Fruit fly (Drosophila melanogaster) whole organism, prepupa: Measurements from ENCODE around the gene dpr18.
A peak's percentile ranks its signal among the peaks of the same experiment; 100 is the strongest.

ENCODE experiments used
- Blimp-1 ChIP-seq: fragments of 200-800 bp; sonication (Bioruptor generic); optimal IDR thresholded peaks from 3 replicates; lab custom pipeline; 2017; ENCODE audit warnings: missing biosample characterization, missing genetic modification characterization, mild to moderate bottlenecking, moderate library complexity, missing genetic modification reagents
- CG10631 ChIP-seq: fragments of 200-800 bp; sonication (Bioruptor generic); optimal IDR thresholded peaks from 2 replicates; lab custom pipeline; 2016; ENCODE audit warnings: missing biosample characterization, missing genetic modification characterization
- CG11902 ChIP-seq: fragments of 200-800 bp; sonication (Bioruptor generic); optimal IDR thresholded peaks from 3 replicates; lab custom pipeline; 2016; ENCODE audit warnings: missing biosample characterization, missing genetic modification characterization
- CG15336 ChIP-seq: fragments of 200-800 bp; sonication (Bioruptor generic); IDR thresholded peaks from 2 replicates; pipeline ENCODE4 v1.3.6; 2022; ENCODE audit warnings: missing biosample characterization, missing genetic modification characterization
- CG16779 ChIP-seq: fragments of 200-800 bp; sonication (Bioruptor generic); optimal IDR thresholded peaks from 3 replicates; lab custom pipeline; 2017; ENCODE audit warnings: missing biosample characterization, mild to moderate bottlenecking, missing genetic modification characterization
- CG3032 ChIP-seq: fragments of 200-800 bp; optimal IDR thresholded peaks from 2 replicates; lab custom pipeline; 2019; ENCODE audit warnings: missing biosample characterization, mild to moderate bottlenecking, missing genetic modification characterization, moderate library complexity
- CG31627 ChIP-seq: fragments of 200-800 bp; sonication (Bioruptor generic); optimal IDR thresholded peaks from 3 replicates; lab custom pipeline; 2016; ENCODE audit warnings: missing biosample characterization, missing genetic modification characterization
- CG34406 ChIP-seq: fragments of 200-800 bp; sonication (Bioruptor generic); optimal IDR thresholded peaks from 3 replicates; lab custom pipeline; 2016; ENCODE audit warnings: missing biosample characterization, missing genetic modification characterization
- CG3919 ChIP-seq: fragments of 200-800 bp; sonication (Bioruptor generic); optimal IDR thresholded peaks from 3 replicates; lab custom pipeline; 2016; ENCODE audit warnings: missing biosample characterization, missing genetic modification characterization
- CG6163 ChIP-seq: fragments of 200-800 bp; sonication (Bioruptor generic); IDR thresholded peaks from 3 replicates; pipeline ENCODE4 v1.3.6; 2022; ENCODE audit warnings: missing biosample characterization, missing genetic modification characterization
- CG6276 ChIP-seq: fragments of 200-800 bp; sonication (Bioruptor generic); optimal IDR thresholded peaks from 2 replicates; lab custom pipeline; 2017; ENCODE audit warnings: missing biosample characterization, mild to moderate bottlenecking, missing genetic modification characterization
- CG6792 ChIP-seq: fragments of 200-800 bp; sonication (Bioruptor generic); optimal IDR thresholded peaks from 3 replicates; lab custom pipeline; 2016; ENCODE audit warnings: missing biosample characterization, missing genetic modification characterization
- CG6808 ChIP-seq: fragments of 200-800 bp; sonication (Bioruptor generic); optimal IDR thresholded peaks from 3 replicates; lab custom pipeline; 2017; ENCODE audit warnings: missing biosample characterization, missing genetic modification characterization, mild to moderate bottlenecking, moderate library complexity, missing genetic modification reagents
- CG7368 ChIP-seq: fragments of 200-800 bp; sonication (Bioruptor generic); optimal IDR thresholded peaks from 3 replicates; lab custom pipeline; 2016; ENCODE audit warnings: missing biosample characterization, missing genetic modification characterization
- CG8119 ChIP-seq: fragments of 200-800 bp; sonication (Bioruptor generic); IDR thresholded peaks from 3 replicates; pipeline ENCODE4 v1.3.6; 2022; ENCODE audit warnings: missing biosample characterization, missing genetic modification characterization
- CG8319 ChIP-seq: fragments of 200-800 bp; sonication (Bioruptor generic); optimal IDR thresholded peaks from 3 replicates; lab custom pipeline; 2016; ENCODE audit warnings: missing biosample characterization, missing genetic modification characterization
- CG9139 ChIP-seq: fragments of 200-800 bp; sonication (Bioruptor generic); optimal IDR thresholded peaks from 3 replicates; lab custom pipeline; 2017; ENCODE audit warnings: missing biosample characterization, mild to moderate bottlenecking, missing genetic modification characterization
- Eip78C ChIP-seq: fragments of 200-800 bp; sonication (Bioruptor generic); peaks from one replicate; lab custom pipeline; 2016; ENCODE audit warnings: missing biosample characterization, missing genetic modification characterization
- Eip93F ChIP-seq: fragments of 200-800 bp; sonication (Bioruptor generic); optimal IDR thresholded peaks from 2 replicates; lab custom pipeline; 2016; ENCODE audit warnings: missing biosample characterization, mild to moderate bottlenecking, missing genetic modification characterization
- Ets21C ChIP-seq: fragments of 200-800 bp; sonication (Bioruptor generic); optimal IDR thresholded peaks from 3 replicates; lab custom pipeline; 2016; ENCODE audit warnings: missing biosample characterization, missing genetic modification characterization
- Ets96B ChIP-seq: fragments of 200-800 bp; optimal IDR thresholded peaks from 2 replicates; lab custom pipeline; 2019; ENCODE audit warnings: missing biosample characterization, mild to moderate bottlenecking, missing genetic modification characterization, moderate library complexity
- Gug ChIP-seq: fragments of 200-800 bp; sonication (Bioruptor generic); IDR thresholded peaks from 2 replicates; pipeline ENCODE4 v1.3.6; 2022; ENCODE audit warnings: missing biosample characterization, missing genetic modification characterization
- Hr38 ChIP-seq: sonication (Bioruptor generic); optimal IDR thresholded peaks from 2 replicates; lab custom pipeline; 2016; ENCODE audit warnings: missing biosample characterization, missing genetic modification characterization
- Hr39 ChIP-seq: fragments of 200-800 bp; sonication (Bioruptor generic); optimal IDR thresholded peaks from 2 replicates; lab custom pipeline; 2016; ENCODE audit warnings: missing biosample characterization, missing genetic modification characterization
- Hr4 ChIP-seq: fragments of 200-800 bp; sonication (Bioruptor generic); optimal IDR thresholded peaks from 3 replicates; lab custom pipeline; 2016; ENCODE audit warnings: missing biosample characterization, missing genetic modification characterization
- Met ChIP-seq: fragments of 200-800 bp; sonication (Bioruptor generic); optimal IDR thresholded peaks from 3 replicates; lab custom pipeline; 2016; ENCODE audit warnings: missing biosample characterization, missing genetic modification characterization
- OdsH ChIP-seq: fragments of 200-800 bp; sonication (Bioruptor generic); optimal IDR thresholded peaks from 3 replicates; lab custom pipeline; 2016; ENCODE audit warnings: missing biosample characterization, missing genetic modification characterization
- Smox ChIP-seq: fragments of 200-800 bp; sonication (Bioruptor generic); optimal IDR thresholded peaks from 3 replicates; lab custom pipeline; 2016; ENCODE audit warnings: missing biosample characterization, missing genetic modification characterization
- Sox102F ChIP-seq: fragments of 200-800 bp; sonication (Bioruptor generic); optimal IDR thresholded peaks from 2 replicates; lab custom pipeline; 2016; ENCODE audit warnings: missing biosample characterization, mild to moderate bottlenecking, missing genetic modification characterization
- Sox14 ChIP-seq: fragments of 200-800 bp; sonication (Bioruptor generic); optimal IDR thresholded peaks from 3 replicates; lab custom pipeline; 2016; ENCODE audit warnings: missing biosample characterization, missing genetic modification characterization
- Sox15 ChIP-seq: fragments of 200-800 bp; sonication (Bioruptor generic); optimal IDR thresholded peaks from 3 replicates; lab custom pipeline; 2016; ENCODE audit warnings: missing biosample characterization, missing genetic modification characterization
- achi ChIP-seq: fragments of 200-800 bp; sonication (Bioruptor generic); optimal IDR thresholded peaks from 3 replicates; lab custom pipeline; 2016; ENCODE audit warnings: missing biosample characterization, missing genetic modification characterization
- cyc ChIP-seq: fragments of 200-800 bp; sonication (Bioruptor generic); optimal IDR thresholded peaks from 3 replicates; lab custom pipeline; 2016; ENCODE audit warnings: missing biosample characterization, missing genetic modification characterization
- dac ChIP-seq: fragments of 200-800 bp; sonication (Bioruptor generic); optimal IDR thresholded peaks from 2 replicates; lab custom pipeline; 2017; ENCODE audit warnings: missing biosample characterization, mild to moderate bottlenecking, missing genetic modification characterization
- dsx ChIP-seq: fragments of 200-800 bp; optimal IDR thresholded peaks from 3 replicates; lab custom pipeline; 2019; ENCODE audit warnings: missing biosample characterization, mild to moderate bottlenecking, missing genetic modification characterization, moderate library complexity; ENCODE audit not compliant: poor library complexity, severe bottlenecking
- eg ChIP-seq: fragments of 200-800 bp; sonication (Bioruptor generic); IDR thresholded peaks from 3 replicates; pipeline ENCODE4 v1.3.6; 2022; ENCODE audit warnings: missing biosample characterization, missing genetic modification characterization
- fd85E ChIP-seq: fragments of 200-800 bp; sonication (Bioruptor generic); optimal IDR thresholded peaks from 3 replicates; lab custom pipeline; 2016; ENCODE audit warnings: missing biosample characterization, missing genetic modification characterization
- fkh ChIP-seq: fragments of 200-800 bp; sonication (Bioruptor generic); optimal IDR thresholded peaks from 3 replicates; lab custom pipeline; 2017; ENCODE audit warnings: missing biosample characterization, mild to moderate bottlenecking, missing genetic modification characterization, moderate library complexity
- net ChIP-seq: fragments of 200-800 bp; sonication (Bioruptor generic); optimal IDR thresholded peaks from 3 replicates; lab custom pipeline; 2016; ENCODE audit warnings: missing biosample characterization, missing genetic modification characterization
- pdm3 ChIP-seq: fragments of 200-800 bp; sonication (Bioruptor generic); optimal IDR thresholded peaks from 3 replicates; lab custom pipeline; 2016; ENCODE audit warnings: missing biosample characterization, missing genetic modification characterization
- salr ChIP-seq, 2 experiments: fragments of 200-800 bp; sonication (Bioruptor generic); optimal IDR thresholded peaks; 3 replicates each; lab custom pipeline; 2016 to 2018; ENCODE audit warnings: missing biosample characterization in 2 of 2, missing genetic modification characterization in 2 of 2, mild to moderate bottlenecking in 1 of 2
- spab ChIP-seq: fragments of 200-800 bp; sonication (Bioruptor generic); optimal IDR thresholded peaks from 2 replicates; lab custom pipeline; 2017; ENCODE audit warnings: missing biosample characterization, mild to moderate bottlenecking, missing genetic modification characterization, missing genetic modification reagents
- topi ChIP-seq: fragments of 200-800 bp; sonication (Bioruptor generic); optimal IDR thresholded peaks from 3 replicates; lab custom pipeline; 2016; ENCODE audit warnings: missing biosample characterization, missing genetic modification characterization

dpr18 gene

DNA sequence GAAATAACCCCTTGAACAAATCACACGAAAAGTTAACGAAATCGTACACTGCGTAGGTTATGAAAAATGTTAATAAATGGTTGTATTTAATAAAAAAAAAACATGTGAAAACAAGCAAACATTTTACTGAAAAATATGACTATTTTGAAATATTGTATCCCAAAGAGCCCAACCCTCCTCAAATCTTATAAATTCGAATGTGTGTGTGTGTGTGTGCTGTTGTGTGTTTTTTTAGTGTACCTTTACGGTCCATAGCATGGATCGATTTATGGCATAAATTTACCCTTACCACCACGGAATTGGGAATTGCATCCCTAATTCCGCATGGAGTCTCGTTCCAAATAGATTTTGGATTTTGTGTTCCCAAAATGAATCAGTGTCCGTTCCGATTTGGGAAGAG lies 39.9 kb downstream of the dpr18 start (continued):
- TF ChIP-seq CG3919 (peak; percentile 24), Hr4 (GFP tag; lab: Kevin White, UChicago) (peak; percentile 42), CG34406 (peak; percentile 29), CG8319 (peak; percentile 15), cyc (GFP tag; lab: Kevin White, UChicago) (peak; percentile 59), CG31627 (GFP tag; lab: Kevin White, UChicago) (peak; percentile 54), CG9139 (GFP tag; lab: Kevin White, UChicago) (no peak), CG6276 (GFP tag; lab: Kevin White, UChicago) (no peak), spab (GFP tag; lab: Kevin White, UChicago) (no peak), Sox102F (peak; percentile 48), CG8119 (GFP tag; lab: Robert Waterston, UW) (no peak), dac (no peak), achi (GFP tag; lab: Kevin White, UChicago) (peak; percentile 38), CG6163 (peak; percentile 78), CG10631 (GFP tag; lab: Kevin White, UChicago) (peak; percentile 24), net (no peak), CG6792 (GFP tag; lab: Kevin White, UChicago) (peak; percentile 40), fkh (GFP tag; lab: Kevin White, UChicago) (no peak)

DNA sequence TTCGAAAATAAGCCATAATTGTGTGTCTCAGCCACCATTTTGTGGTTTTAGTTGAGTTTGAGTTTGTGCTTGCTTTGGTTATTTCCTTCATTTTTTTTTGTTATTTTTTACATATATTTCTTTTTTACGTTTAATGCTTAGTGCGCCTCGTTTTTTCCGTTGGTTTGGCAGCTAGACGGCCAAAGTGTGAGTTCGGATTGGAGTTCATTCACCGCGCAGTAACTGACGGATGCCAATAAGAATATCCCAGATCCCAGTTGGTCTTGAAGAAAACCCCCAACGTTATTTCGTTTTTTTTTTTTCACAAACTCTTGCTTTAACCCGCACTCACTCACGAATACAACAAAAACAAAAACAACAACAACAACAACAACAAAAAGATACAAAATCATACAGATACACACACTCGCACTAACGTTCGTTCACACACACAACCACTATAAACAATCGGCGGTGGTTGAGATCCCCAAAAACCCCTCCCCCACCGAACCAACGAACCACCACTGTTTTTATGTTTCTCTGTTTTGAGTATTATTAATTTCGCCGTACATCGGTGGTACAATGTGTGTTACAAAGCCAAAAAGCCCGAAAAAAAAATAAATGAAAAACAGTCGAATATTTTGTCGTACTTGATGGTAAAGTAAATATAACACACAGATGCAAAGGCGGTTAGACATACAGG lies 40.7 kb downstream of the dpr18 start:
- TF ChIP-seq pdm3 (GFP tag; lab: Kevin White, UChicago): no peak
- TF ChIP-seq CG6163: 0 out of 3 replicates have a peak, but pooled peaks have one; percentile 10
- no peak for TF ChIP-seq Sox15 (GFP tag; lab: Kevin White, UChicago)
- no peak for TF ChIP-seq CG3919
- no peak for TF ChIP-seq Gug (GFP tag; lab: Robert Waterston, UW)
- peak; percentile 56 for TF ChIP-seq Eip78C (GFP tag; lab: Kevin White, UChicago)
- TF ChIP-seq dsx (GFP tag; lab: Kevin White, UChicago): no peak
- no peak for TF ChIP-seq Met
- TF ChIP-seq CG11902: no peak
- TF ChIP-seq CG15336 (GFP tag; lab: Robert Waterston, UW): peak; percentile 15; the same call in 1 of the 2 replicates
- no peak for TF ChIP-seq CG10631 (GFP tag; lab: Kevin White, UChicago)

DNA sequence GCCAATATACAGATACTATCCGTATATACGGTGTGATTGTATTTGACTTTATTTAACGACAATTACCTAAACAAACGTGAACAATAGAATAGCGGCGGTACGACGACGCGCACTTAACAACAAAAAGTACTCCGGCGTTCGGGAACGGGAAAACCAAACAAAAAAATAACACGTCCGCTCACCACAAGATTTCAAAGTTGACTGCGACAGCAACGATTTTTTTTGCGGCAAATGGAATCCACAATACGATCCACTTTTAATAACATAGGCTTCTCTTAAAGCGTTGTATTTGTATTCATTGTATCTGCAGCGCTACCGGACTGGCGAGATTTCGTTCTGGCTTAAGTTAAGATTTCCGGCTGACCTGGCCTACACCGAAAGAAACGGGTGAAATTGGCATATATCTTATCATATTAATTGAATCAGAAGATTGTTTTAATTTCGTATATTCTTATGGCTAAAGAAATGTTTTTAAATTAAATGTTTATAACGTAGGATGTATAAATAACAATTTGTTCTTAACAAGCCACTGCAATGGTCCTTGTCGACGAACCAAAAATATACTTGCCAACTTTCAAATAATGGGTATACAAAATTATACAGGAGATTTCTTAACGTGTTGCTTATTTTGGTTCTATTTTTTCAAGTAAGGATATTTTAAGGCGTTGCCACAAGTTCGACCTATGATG lies 41.3 kb downstream of the dpr18 start, which contains the start of the genes CG42353 and CG42354:
Gene CG42353, minus strand, starts transcription at position 209 of the 689 bp plus-strand sequence.
Gene CG42354, minus strand, starts transcription at position 209 of the 689 bp plus-strand sequence.
- TF ChIP-seq CG6792 (GFP tag; lab: Kevin White, UChicago) (peak; percentile 95), salr (GFP tag; optimal IDR thresholded peaks at IDR 0.05; lab: Kevin White, UChicago) (peak; percentile 95 to 98), eg (GFP tag; lab: Robert Waterston, UW) (peak; percentile 94), fd85E (GFP tag; lab: Kevin White, UChicago) (peak; percentile 70), Sox14 (GFP tag; lab: Kevin White, UChicago) (peak; percentile 97), Hr38 (GFP tag; lab: Kevin White, UChicago) (no peak), Hr39 (peak; percentile 96), CG6808 (GFP tag; lab: Kevin White, UChicago) (peak; percentile 95), CG11902 (peak; percentile 91), CG9139 (GFP tag; lab: Kevin White, UChicago) (peak; percentile 93), CG6276 (GFP tag; lab: Kevin White, UChicago) (peak; percentile 96), CG31627 (GFP tag; lab: Kevin White, UChicago) (peak; percentile 95), Ets96B (peak; percentile 97), fkh (GFP tag; lab: Kevin White, UChicago) (peak; percentile 90), pdm3 (GFP tag; lab: Kevin White, UChicago) (peak; percentile 98), dsx (GFP tag; lab: Kevin White, UChicago) (peak; percentile 87), cyc (GFP tag; lab: Kevin White, UChicago) (peak; percentile 96), dac (peak; percentile 92), CG16779 (peak; percentile 86), achi (GFP tag; lab: Kevin White, UChicago) (peak; percentile 96), Smox (GFP tag; lab: Kevin White, UChicago) (peak; percentile 96), topi (peak; percentile 96), CG3032 (peak; percentile 98), Sox15 (GFP tag; lab: Kevin White, UChicago) (peak; percentile 95), OdsH (GFP tag; lab: Kevin White, UChicago) (peak; percentile 97), CG34406 (peak; percentile 95), Eip93F (GFP tag; lab: Kevin White, UChicago) (peak; percentile 70), CG10631 (GFP tag; lab: Kevin White, UChicago) (peak; percentile 98), CG7368 (GFP tag; lab: Kevin White, UChicago) (peak; percentile 94), Ets21C (GFP tag; lab: Kevin White, UChicago) (peak; percentile 94), Blimp-1 (GFP tag; lab: Kevin White, UChicago) (peak; percentile 85), CG3919 (peak; percentile 96)
